Fruit fly (Drosophila melanogaster): Measurements from ENCODE around the gene CG6138.

DNA sequence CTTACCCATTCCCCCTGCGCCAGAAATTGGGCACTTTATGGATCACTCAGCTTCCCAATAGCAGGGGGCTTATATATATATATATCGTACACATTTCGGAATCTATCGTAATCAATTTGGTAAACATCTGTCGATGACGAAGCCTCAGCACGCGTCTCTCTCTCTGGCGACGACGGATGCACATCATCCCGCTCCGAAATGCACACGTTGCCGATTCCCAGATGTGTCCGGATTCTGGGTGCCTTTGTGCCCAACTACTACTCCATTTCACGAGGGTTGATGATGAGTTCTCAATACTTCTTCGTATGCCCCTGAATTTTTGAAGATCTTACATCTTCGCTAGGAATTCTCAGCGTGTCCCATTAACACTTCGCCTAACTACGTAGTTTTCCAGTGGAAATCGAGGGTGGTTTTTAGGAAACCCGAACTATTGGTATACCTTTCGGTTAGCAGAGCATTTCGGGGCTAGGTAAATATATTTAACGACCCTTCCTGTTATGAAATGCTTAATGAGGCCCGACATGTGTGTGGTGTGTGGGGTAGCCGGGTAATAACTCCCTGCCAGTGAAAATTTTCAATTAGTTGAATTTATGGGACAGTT is 41.7 kb downstream of the CG6138 start:
- TF ChIP-seq CG11617 (GFP tag; optimal IDR thresholded peaks at IDR 0.05) (no peak), cic (GFP tag; optimal IDR thresholded peaks at IDR 0.05) (no peak), toe (GFP tag; optimal IDR thresholded peaks at IDR 0.05) (no peak), CG14711 (tag; optimal IDR thresholded peaks at IDR 0.05) (no peak), kay (GFP tag; ENCODE audit: borderline replicate concordance) (no peak), bab1 (GFP tag; optimal IDR thresholded peaks at IDR 0.05) (no peak), Mnt (GFP tag; optimal IDR thresholded peaks at IDR 0.05) (no peak), CG33017 (tag; optimal IDR thresholded peaks at IDR 0.05) (no peak), CG1620 (GFP tag; optimal IDR thresholded peaks at IDR 0.05) (no peak)

Measured in whole organism, adult.